Fruit fly (Drosophila melanogaster) whole organism, prepupa: ENCODE results near the gene CG18265.

ENCODE experiments used
- CG10631 ChIP-seq: fragments of 200-800 bp; sonication (Bioruptor generic); optimal IDR thresholded peaks from 2 replicates; lab custom pipeline; 2016; ENCODE audit warnings: missing biosample characterization, missing genetic modification characterization
- CG10669 ChIP-seq: fragments of 200-800 bp; sonication (Bioruptor generic); optimal IDR thresholded peaks from 3 replicates; lab custom pipeline; 2018; ENCODE audit warnings: missing biosample characterization, mild to moderate bottlenecking, missing genetic modification characterization, moderate library complexity
- CG11762 ChIP-seq: fragments of 200-800 bp; sonication (Bioruptor generic); optimal IDR thresholded peaks from 3 replicates; lab custom pipeline; 2016; ENCODE audit warnings: missing biosample characterization, missing genetic modification characterization; ENCODE audit not compliant: insufficient read depth
- CG11902 ChIP-seq: fragments of 200-800 bp; sonication (Bioruptor generic); optimal IDR thresholded peaks from 3 replicates; lab custom pipeline; 2016; ENCODE audit warnings: missing biosample characterization, missing genetic modification characterization
- CG1621 ChIP-seq: fragments of 200-800 bp; sonication (Bioruptor generic); optimal IDR thresholded peaks from 3 replicates; lab custom pipeline; 2018; ENCODE audit warnings: missing biosample characterization, mild to moderate bottlenecking, missing genetic modification characterization
- CG16779 ChIP-seq: fragments of 200-800 bp; sonication (Bioruptor generic); optimal IDR thresholded peaks from 3 replicates; lab custom pipeline; 2017; ENCODE audit warnings: missing biosample characterization, mild to moderate bottlenecking, missing genetic modification characterization
- CG3032 ChIP-seq: fragments of 200-800 bp; optimal IDR thresholded peaks from 2 replicates; lab custom pipeline; 2019; ENCODE audit warnings: missing biosample characterization, mild to moderate bottlenecking, missing genetic modification characterization, moderate library complexity
- CG31627 ChIP-seq: fragments of 200-800 bp; sonication (Bioruptor generic); optimal IDR thresholded peaks from 3 replicates; lab custom pipeline; 2016; ENCODE audit warnings: missing biosample characterization, missing genetic modification characterization
- CG32006 ChIP-seq: fragments of 200-800 bp; sonication (Bioruptor generic); optimal IDR thresholded peaks from 3 replicates; lab custom pipeline; 2017; ENCODE audit warnings: missing biosample characterization, mild to moderate bottlenecking, missing genetic modification characterization
- CG6163 ChIP-seq: fragments of 200-800 bp; sonication (Bioruptor generic); IDR thresholded peaks from 3 replicates; pipeline ENCODE4 v1.3.6; 2022; ENCODE audit warnings: missing biosample characterization, missing genetic modification characterization
- CG6792 ChIP-seq: fragments of 200-800 bp; sonication (Bioruptor generic); optimal IDR thresholded peaks from 3 replicates; lab custom pipeline; 2016; ENCODE audit warnings: missing biosample characterization, missing genetic modification characterization
- CG6808 ChIP-seq: fragments of 200-800 bp; sonication (Bioruptor generic); optimal IDR thresholded peaks from 3 replicates; lab custom pipeline; 2017; ENCODE audit warnings: missing biosample characterization, missing genetic modification characterization, mild to moderate bottlenecking, moderate library complexity, missing genetic modification reagents
- CG8119 ChIP-seq: fragments of 200-800 bp; sonication (Bioruptor generic); IDR thresholded peaks from 3 replicates; pipeline ENCODE4 v1.3.6; 2022; ENCODE audit warnings: missing biosample characterization, missing genetic modification characterization
- CG9139 ChIP-seq: fragments of 200-800 bp; sonication (Bioruptor generic); optimal IDR thresholded peaks from 3 replicates; lab custom pipeline; 2017; ENCODE audit warnings: missing biosample characterization, mild to moderate bottlenecking, missing genetic modification characterization
- Eip75B ChIP-seq: fragments of 200-800 bp; sonication (Bioruptor generic); optimal IDR thresholded peaks from 3 replicates; lab custom pipeline; 2016; ENCODE audit warnings: missing biosample characterization, missing genetic modification characterization
- Eip78C ChIP-seq: fragments of 200-800 bp; sonication (Bioruptor generic); peaks from one replicate; lab custom pipeline; 2016; ENCODE audit warnings: missing biosample characterization, missing genetic modification characterization
- Ets21C ChIP-seq: fragments of 200-800 bp; sonication (Bioruptor generic); optimal IDR thresholded peaks from 3 replicates; lab custom pipeline; 2016; ENCODE audit warnings: missing biosample characterization, missing genetic modification characterization
- Ets96B ChIP-seq: fragments of 200-800 bp; optimal IDR thresholded peaks from 2 replicates; lab custom pipeline; 2019; ENCODE audit warnings: missing biosample characterization, mild to moderate bottlenecking, missing genetic modification characterization, moderate library complexity
- Gug ChIP-seq: fragments of 200-800 bp; sonication (Bioruptor generic); IDR thresholded peaks from 2 replicates; pipeline ENCODE4 v1.3.6; 2022; ENCODE audit warnings: missing biosample characterization, missing genetic modification characterization
- Hr38 ChIP-seq: sonication (Bioruptor generic); optimal IDR thresholded peaks from 2 replicates; lab custom pipeline; 2016; ENCODE audit warnings: missing biosample characterization, missing genetic modification characterization
- Hr39 ChIP-seq: fragments of 200-800 bp; sonication (Bioruptor generic); optimal IDR thresholded peaks from 2 replicates; lab custom pipeline; 2016; ENCODE audit warnings: missing biosample characterization, missing genetic modification characterization
- Lpt ChIP-seq: fragments of 200-800 bp; sonication (Bioruptor generic); optimal IDR thresholded peaks from 3 replicates; lab custom pipeline; 2016; ENCODE audit warnings: missing biosample characterization, missing genetic modification characterization
- Met ChIP-seq: fragments of 200-800 bp; sonication (Bioruptor generic); optimal IDR thresholded peaks from 3 replicates; lab custom pipeline; 2016; ENCODE audit warnings: missing biosample characterization, missing genetic modification characterization
- OdsH ChIP-seq: fragments of 200-800 bp; sonication (Bioruptor generic); optimal IDR thresholded peaks from 3 replicates; lab custom pipeline; 2016; ENCODE audit warnings: missing biosample characterization, missing genetic modification characterization
- Smox ChIP-seq: fragments of 200-800 bp; sonication (Bioruptor generic); optimal IDR thresholded peaks from 3 replicates; lab custom pipeline; 2016; ENCODE audit warnings: missing biosample characterization, missing genetic modification characterization
- Sox15 ChIP-seq: fragments of 200-800 bp; sonication (Bioruptor generic); optimal IDR thresholded peaks from 3 replicates; lab custom pipeline; 2016; ENCODE audit warnings: missing biosample characterization, missing genetic modification characterization
- acj6 ChIP-seq: fragments of 200-800 bp; sonication (Bioruptor generic); optimal IDR thresholded peaks from 3 replicates; lab custom pipeline; 2016; ENCODE audit warnings: missing biosample characterization, missing genetic modification characterization
- cyc ChIP-seq: fragments of 200-800 bp; sonication (Bioruptor generic); optimal IDR thresholded peaks from 3 replicates; lab custom pipeline; 2016; ENCODE audit warnings: missing biosample characterization, missing genetic modification characterization
- dac ChIP-seq: fragments of 200-800 bp; sonication (Bioruptor generic); optimal IDR thresholded peaks from 2 replicates; lab custom pipeline; 2017; ENCODE audit warnings: missing biosample characterization, mild to moderate bottlenecking, missing genetic modification characterization
- dsx ChIP-seq: fragments of 200-800 bp; optimal IDR thresholded peaks from 3 replicates; lab custom pipeline; 2019; ENCODE audit warnings: missing biosample characterization, mild to moderate bottlenecking, missing genetic modification characterization, moderate library complexity; ENCODE audit not compliant: poor library complexity, severe bottlenecking
- esn ChIP-seq: fragments of 200-800 bp; sonication (Bioruptor generic); optimal IDR thresholded peaks from 2 replicates; lab custom pipeline; 2016; ENCODE audit warnings: missing biosample characterization, mild to moderate bottlenecking, missing genetic modification characterization, moderate library complexity
- fd59A ChIP-seq: fragments of 200-800 bp; sonication (Bioruptor generic); optimal IDR thresholded peaks from 2 replicates; lab custom pipeline; 2017; ENCODE audit warnings: missing biosample characterization, mild to moderate bottlenecking, missing genetic modification characterization, missing genetic modification reagents
- fd85E ChIP-seq: fragments of 200-800 bp; sonication (Bioruptor generic); optimal IDR thresholded peaks from 3 replicates; lab custom pipeline; 2016; ENCODE audit warnings: missing biosample characterization, missing genetic modification characterization
- fkh ChIP-seq: fragments of 200-800 bp; sonication (Bioruptor generic); optimal IDR thresholded peaks from 3 replicates; lab custom pipeline; 2017; ENCODE audit warnings: missing biosample characterization, mild to moderate bottlenecking, missing genetic modification characterization, moderate library complexity
- lz ChIP-seq: fragments of 200-800 bp; sonication (Bioruptor generic); optimal IDR thresholded peaks from 3 replicates; lab custom pipeline; 2016; ENCODE audit warnings: missing biosample characterization, missing genetic modification characterization
- net ChIP-seq: fragments of 200-800 bp; sonication (Bioruptor generic); optimal IDR thresholded peaks from 3 replicates; lab custom pipeline; 2016; ENCODE audit warnings: missing biosample characterization, missing genetic modification characterization
- pdm3 ChIP-seq: fragments of 200-800 bp; sonication (Bioruptor generic); optimal IDR thresholded peaks from 3 replicates; lab custom pipeline; 2016; ENCODE audit warnings: missing biosample characterization, missing genetic modification characterization
- salr ChIP-seq, 2 experiments: fragments of 200-800 bp; sonication (Bioruptor generic); optimal IDR thresholded peaks; 3 replicates each; lab custom pipeline; 2016 to 2018; ENCODE audit warnings: missing biosample characterization in 2 of 2, missing genetic modification characterization in 2 of 2, mild to moderate bottlenecking in 1 of 2
- spab ChIP-seq: fragments of 200-800 bp; sonication (Bioruptor generic); optimal IDR thresholded peaks from 2 replicates; lab custom pipeline; 2017; ENCODE audit warnings: missing biosample characterization, mild to moderate bottlenecking, missing genetic modification characterization, missing genetic modification reagents
- ss ChIP-seq, 2 experiments: fragments of 200-800 bp; sonication (Bioruptor generic); optimal IDR thresholded peaks; 2 replicates in 1 of 2; 3 replicates in 1 of 2; lab custom pipeline; 2017 to 2018; ENCODE audit warnings: mild to moderate bottlenecking in 2 of 2, missing biosample characterization in 2 of 2, missing genetic modification characterization in 2 of 2, moderate library complexity in 1 of 2
- svp ChIP-seq: fragments of 200-800 bp; sonication (Bioruptor generic); peaks from one replicate; lab custom pipeline; 2016; ENCODE audit warnings: missing biosample characterization, missing genetic modification characterization
- topi ChIP-seq: fragments of 200-800 bp; sonication (Bioruptor generic); optimal IDR thresholded peaks from 3 replicates; lab custom pipeline; 2016; ENCODE audit warnings: missing biosample characterization, missing genetic modification characterization

The CG18265 gene

dm6 chr3L:17485280-17485792, 46.1 kb downstream of the CG18265 start (continued):
- no peak; the same call in none of the 2 replicates for TF ChIP-seq Gug (GFP tag; lab: Robert Waterston, UW)
- peak; percentile 31 for TF ChIP-seq CG11762 (GFP tag; lab: Kevin White, UChicago)
- peak; percentile 64; the same call in 2 of the 3 replicates for TF ChIP-seq CG6163 (GFP tag; lab: Robert Waterston, UW)
- TF ChIP-seq topi (GFP tag; lab: Kevin White, UChicago) = peak; percentile 53
- TF ChIP-seq esn (GFP tag; lab: Kevin White, UChicago) = peak; percentile 67
- peak; percentile 48 for TF ChIP-seq lz (GFP tag; lab: Kevin White, UChicago)
- peak; percentile 34 for TF ChIP-seq Hr39 (GFP tag; lab: Kevin White, UChicago)
- TF ChIP-seq spab (GFP tag; lab: Kevin White, UChicago) = no peak
- TF ChIP-seq cyc = peak; percentile 45
- peak; percentile 96 for TF ChIP-seq fkh
- TF ChIP-seq OdsH (GFP tag; lab: Kevin White, UChicago) = peak; percentile 47
- TF ChIP-seq Eip75B = peak; percentile 54
- no peak for TF ChIP-seq CG11902 (GFP tag; lab: Kevin White, UChicago)
- TF ChIP-seq CG6792 (GFP tag; lab: Kevin White, UChicago) = peak; percentile 63
- TF ChIP-seq Lpt (GFP tag; lab: Kevin White, UChicago) = peak; percentile 28
- no peak for TF ChIP-seq Hr38 (GFP tag; lab: Kevin White, UChicago)
- TF ChIP-seq CG10631 (GFP tag; lab: Kevin White, UChicago) = peak; percentile 23
- no peak for TF ChIP-seq CG16779 (tag; lab: Kevin White, UChicago)
- no peak for TF ChIP-seq acj6 (GFP tag; lab: Kevin White, UChicago)
- TF ChIP-seq salr (GFP tag; optimal IDR thresholded peaks at IDR 0.05; lab: Kevin White, UChicago) = peak; percentile 45 to 63
- peak; percentile 62 for TF ChIP-seq CG1621
- TF ChIP-seq CG9139 (GFP tag; lab: Kevin White, UChicago) = peak; percentile 68
- peak; percentile 66 for TF ChIP-seq CG32006 (GFP tag; lab: Kevin White, UChicago)
- TF ChIP-seq CG8119 (GFP tag; lab: Robert Waterston, UW) = peak; percentile 57; the same call in 2 of the 3 replicates
- TF ChIP-seq CG10669 (GFP tag; lab: Kevin White, UChicago) = peak; percentile 50
- no peak for TF ChIP-seq dac
- peak; percentile 44 for TF ChIP-seq fd85E (GFP tag; lab: Kevin White, UChicago)
- peak; percentile 3 for TF ChIP-seq CG3032 (tag; lab: Kevin White, UChicago)
- TF ChIP-seq Sox15 (GFP tag; lab: Kevin White, UChicago) = no peak
- TF ChIP-seq CG6808 (GFP tag; lab: Kevin White, UChicago) = peak; percentile 70
- peak; percentile 87 for TF ChIP-seq svp (GFP tag; lab: Kevin White, UChicago)
- TF ChIP-seq Eip78C (GFP tag; lab: Kevin White, UChicago) = peak; percentile 70
- TF ChIP-seq Met (GFP tag; lab: Kevin White, UChicago) = peak; percentile 70
- TF ChIP-seq Ets21C = peak; percentile 2
- peak; percentile 49 for TF ChIP-seq dsx (GFP tag; lab: Kevin White, UChicago)
- peak in 1 of 2 experiments; percentile 80 for TF ChIP-seq ss (GFP tag; optimal IDR thresholded peaks at IDR 0.05; lab: Kevin White, UChicago)
- TF ChIP-seq fd59A (GFP tag; lab: Kevin White, UChicago) = no peak
- peak; percentile 43 for TF ChIP-seq CG31627 (GFP tag; lab: Kevin White, UChicago)
- peak; percentile 54 for TF ChIP-seq pdm3 (GFP tag; lab: Kevin White, UChicago)

- TF ChIP-seq Sox15 (GFP tag; lab: Kevin White, UChicago) (no peak), Smox (GFP tag; lab: Kevin White, UChicago) (no peak), net (GFP tag; lab: Kevin White, UChicago) (no peak), cyc (no peak), CG32006 (GFP tag; lab: Kevin White, UChicago) (no peak), OdsH (GFP tag; lab: Kevin White, UChicago) (no peak), topi (GFP tag; lab: Kevin White, UChicago) (no peak), Ets96B (tag; lab: Kevin White, UChicago) (no peak), esn (GFP tag; lab: Kevin White, UChicago) (no peak)
Observed at dm6 chr3L:17486130-17486529, 46.9 kb downstream of the CG18265 start, which contains the start of gene CG6333. TSS of gene CG6333 (minus strand) at chr3L:17486230.
